Worm (Caenorhabditis elegans) whole organism, early embryonic: ENCODE results near the gene T22C8.3.

Experiments
- B0310.2 ChIP-seq: sonication (generic microtip); optimal IDR thresholded peaks from 2 replicates; lab custom pipeline; 2016; ENCODE audit warnings: mild to moderate bottlenecking, missing genetic modification characterization, missing compliant biosample characterization
- F13C5.2 ChIP-seq: sonication (generic microtip); optimal IDR thresholded peaks from 2 replicates; lab custom pipeline; 2017; ENCODE audit warnings: mild to moderate bottlenecking, missing genetic modification characterization, inconsistent platforms, missing compliant biosample characterization
- aly-1 ChIP-seq: sonication (generic microtip); optimal IDR thresholded peaks from 2 replicates; lab custom pipeline; 2016; ENCODE audit warnings: missing genetic modification characterization, missing compliant biosample characterization
- ama-1 ChIP-seq: fragments of 150-350 bp; optimal IDR thresholded peaks from 2 replicates; lab custom pipeline; 2014
- ceh-36 ChIP-seq: sonication (generic microtip); optimal IDR thresholded peaks from 2 replicates; lab custom pipeline; 2016; ENCODE audit warnings: missing genetic modification characterization, inconsistent platforms, missing compliant biosample characterization
- ets-7 ChIP-seq: sonication (generic microtip); optimal IDR thresholded peaks from 2 replicates; lab custom pipeline; 2016; ENCODE audit warnings: missing genotype, missing genetic modification characterization, missing compliant biosample characterization
- flt-1 ChIP-seq: fragments of 200-800 bp; sonication (Bioruptor generic); IDR thresholded peaks from 2 replicates; pipeline ENCODE4 v1.3.6; 2022; ENCODE audit warnings: missing genetic modification characterization, missing compliant biosample characterization
- hmbx-1 ChIP-seq: sonication (generic microtip); optimal IDR thresholded peaks from 2 replicates; lab custom pipeline; 2016; ENCODE audit warnings: mild to moderate bottlenecking, missing genetic modification characterization, missing compliant biosample characterization
- hmg-4 ChIP-seq: fragments of 200-800 bp; sonication (Bioruptor generic); optimal IDR thresholded peaks from 2 replicates; lab custom pipeline; 2018; ENCODE audit warnings: mild to moderate bottlenecking, missing genetic modification characterization, missing compliant biosample characterization
- hnd-1 ChIP-seq: sonication (generic microtip); optimal IDR thresholded peaks from 2 replicates; lab custom pipeline; 2016; ENCODE audit warnings: missing genetic modification characterization, missing compliant biosample characterization
- scrt-1 ChIP-seq: fragments of 200-800 bp; sonication (Bioruptor generic); IDR thresholded peaks from 2 replicates; pipeline ENCODE4 v1.3.6; 2022; ENCODE audit warnings: missing genetic modification characterization, missing compliant biosample characterization
- sea-1 ChIP-seq: fragments of 200-800 bp; sonication (Bioruptor generic); conservative IDR thresholded peaks from 2 replicates; pipeline ENCODE4 v1.3.6; 2022; ENCODE audit warnings: missing genetic modification characterization, missing compliant biosample characterization
- tbx-11 ChIP-seq: fragments of 200-800 bp; sonication (Bioruptor generic); IDR thresholded peaks from 2 replicates; pipeline ENCODE4 v1.3.6; 2022; ENCODE audit warnings: missing genetic modification characterization, missing compliant biosample characterization
- tbx-37 ChIP-seq: fragments of 200-800 bp; sonication (Bioruptor generic); conservative IDR thresholded peaks from 2 replicates; pipeline ENCODE4 v1.3.6; 2022; ENCODE audit warnings: missing genetic modification reagents, missing genetic modification characterization, missing compliant biosample characterization
- tra-4 ChIP-seq: sonication (generic microtip); optimal IDR thresholded peaks from 2 replicates; lab custom pipeline; 2017; ENCODE audit warnings: missing genetic modification characterization, missing compliant biosample characterization

Gene T22C8.3

ce11 chrII:8575184-8575583 is 46.6 kb downstream of the T22C8.3 start, which contains the start of gene puf-5:
Gene puf-5 (plus strand): TSS chrII:8575541.
- TF ChIP-seq hnd-1 = no peak
- TF ChIP-seq ceh-36 = no peak
- no peak for TF ChIP-seq ama-1
- TF ChIP-seq ets-7 (tag; lab: Kevin White, UChicago) = no peak
- TF ChIP-seq F13C5.2 (tag; lab: Kevin White, UChicago) = no peak
- TF ChIP-seq scrt-1 = no peak

ce11 chrII:8573044-8573443 is 48.7 kb downstream of the T22C8.3 start, which contains the start of gene F54C9.7:
Gene F54C9.7 (plus strand): TSS chrII:8573344.
- TF ChIP-seq hmg-4 (GFP tag; lab: Kevin White, UChicago) (no peak), B0310.2 (tag; lab: Kevin White, UChicago) (no peak), tbx-37 (no peak), ceh-36 (no peak), aly-1 (tag; lab: Kevin White, UChicago) (no peak), F13C5.2 (tag; lab: Kevin White, UChicago) (no peak), flt-1 (no peak), tra-4 (tag; lab: Kevin White, UChicago) (no peak), hmbx-1 (no peak), ama-1 (no peak), ets-7 (tag; lab: Kevin White, UChicago) (no peak), sea-1 (GFP tag; lab: Robert Waterston, UW) (no peak), scrt-1 (no peak), tbx-11 (GFP tag; lab: Robert Waterston, UW) (no peak), hnd-1 (no peak)

ce11 chrII:8570977-8571376 is 50.8 kb downstream of the T22C8.3 start, which contains the start of gene bcs-1:
Gene bcs-1 (plus strand): TSS chrII:8571085.
- TF ChIP-seq hmg-4 (GFP tag; lab: Kevin White, UChicago) = no peak
- TF ChIP-seq ama-1 = no peak
- no peak for TF ChIP-seq ets-7 (tag; lab: Kevin White, UChicago)
